Worm (Caenorhabditis elegans) whole organism, L2 larva: Measurements from ENCODE around the gene F52D2.6.
A peak's percentile ranks its signal among the peaks of the same experiment; 100 is the strongest.

Source experiments
- C34F6.9 ChIP-seq: fragments of 150-350 bp; optimal IDR thresholded peaks from 2 replicates; lab custom pipeline; 2014; ENCODE audit warnings: missing biosample characterization, missing genetic modification characterization
- R02D3.7 ChIP-seq: fragments of 150-350 bp; optimal IDR thresholded peaks from 2 replicates; lab custom pipeline; 2014; ENCODE audit warnings: missing biosample characterization, missing genetic modification characterization
- Y55F3AM.14 ChIP-seq: fragments of 200-800 bp; sonication (Bioruptor generic); optimal IDR thresholded peaks from 2 replicates; lab custom pipeline; 2018; ENCODE audit warnings: mild to moderate bottlenecking, missing genetic modification characterization, missing compliant biosample characterization
- alr-1 ChIP-seq: fragments of 150-350 bp; optimal IDR thresholded peaks from 2 replicates; lab custom pipeline; 2014; ENCODE audit warnings: missing biosample characterization, missing genetic modification characterization
- aly-2 ChIP-seq: fragments of 150-350 bp; optimal IDR thresholded peaks from 2 replicates; lab custom pipeline; 2014; ENCODE audit warnings: missing biosample characterization, missing genetic modification characterization
- ama-1 ChIP-seq: fragments of 150-350 bp; optimal IDR thresholded peaks from 2 replicates; lab custom pipeline; 2018; ENCODE audit warnings: inconsistent platforms
- ceh-16 ChIP-seq: fragments of 150-350 bp; optimal IDR thresholded peaks from 2 replicates; lab custom pipeline; 2014; ENCODE audit warnings: missing biosample characterization, missing genetic modification characterization
- ceh-82 ChIP-seq: fragments of 150-350 bp; optimal IDR thresholded peaks from 2 replicates; lab custom pipeline; 2014; ENCODE audit warnings: missing biosample characterization, missing genetic modification characterization
- dmd-4 ChIP-seq: sonication (generic microtip); optimal IDR thresholded peaks from 2 replicates; lab custom pipeline; 2017; ENCODE audit warnings: missing biosample characterization, missing genetic modification characterization
- egl-27 ChIP-seq: sonication (generic microtip); optimal IDR thresholded peaks from 3 replicates; lab custom pipeline; 2017; ENCODE audit warnings: missing biosample characterization, missing genetic modification reagents, missing genetic modification characterization
- elt-1 ChIP-seq: fragments of 150-350 bp; optimal IDR thresholded peaks from 2 replicates; lab custom pipeline; 2014; ENCODE audit warnings: missing biosample characterization, missing genetic modification characterization
- elt-3 ChIP-seq: sonication (generic microtip); optimal IDR thresholded peaks from 2 replicates; lab custom pipeline; 2017; ENCODE audit warnings: missing biosample characterization, missing genetic modification characterization
- fos-1 ChIP-seq: fragments of 150-350 bp; optimal IDR thresholded peaks from 2 replicates; lab custom pipeline; 2014; ENCODE audit warnings: missing biosample characterization, missing genetic modification characterization
- lin-13 ChIP-seq: fragments of 150-350 bp; optimal IDR thresholded peaks from 2 replicates; lab custom pipeline; 2014; ENCODE audit warnings: missing biosample characterization, missing genetic modification reagents, missing genetic modification characterization
- lin-39 ChIP-seq: fragments of 150-350 bp; optimal IDR thresholded peaks from 2 replicates; lab custom pipeline; 2014; ENCODE audit warnings: missing biosample characterization, missing genetic modification reagents, missing genetic modification characterization
- mbf-1 ChIP-seq: sonication (generic microtip); optimal IDR thresholded peaks from 2 replicates; lab custom pipeline; 2017; ENCODE audit warnings: missing biosample characterization, missing genetic modification characterization
- nhr-10 ChIP-seq: sonication (generic microtip); optimal IDR thresholded peaks from 2 replicates; lab custom pipeline; 2017; ENCODE audit warnings: missing biosample characterization, missing genetic modification characterization
- nhr-11 ChIP-seq: fragments of 150-350 bp; optimal IDR thresholded peaks from 2 replicates; lab custom pipeline; 2014; ENCODE audit warnings: missing biosample characterization, missing genetic modification characterization
- nhr-129 ChIP-seq: fragments of 150-350 bp; optimal IDR thresholded peaks from 2 replicates; lab custom pipeline; 2014; ENCODE audit warnings: missing biosample characterization, missing genetic modification characterization
- nhr-23 ChIP-seq: fragments of 150-350 bp; optimal IDR thresholded peaks from 2 replicates; lab custom pipeline; 2014; ENCODE audit warnings: missing biosample characterization, missing genetic modification reagents, missing genetic modification characterization
- nhr-25 ChIP-seq: fragments of 150-350 bp; sonication (generic microtip); optimal IDR thresholded peaks from 3 replicates; lab custom pipeline; 2014; ENCODE audit warnings: missing biosample characterization, missing genetic modification characterization
- nhr-6 ChIP-seq: fragments of 150-350 bp; optimal IDR thresholded peaks from 2 replicates; lab custom pipeline; 2014; ENCODE audit warnings: missing biosample characterization, missing genetic modification characterization
- nhr-77 ChIP-seq: fragments of 150-350 bp; optimal IDR thresholded peaks from 2 replicates; lab custom pipeline; 2014; ENCODE audit warnings: missing biosample characterization, missing genetic modification characterization
- peb-1 ChIP-seq: fragments of 150-350 bp; optimal IDR thresholded peaks from 2 replicates; lab custom pipeline; 2014; ENCODE audit warnings: missing biosample characterization, missing genetic modification characterization
- sem-4 ChIP-seq: fragments of 150-350 bp; optimal IDR thresholded peaks from 2 replicates; lab custom pipeline; 2014; ENCODE audit warnings: missing biosample characterization, missing genetic modification reagents, missing genetic modification characterization
- skn-1 ChIP-seq: sonication (generic microtip); optimal IDR thresholded peaks from 2 replicates; lab custom pipeline; 2017; ENCODE audit warnings: missing biosample characterization, missing genetic modification characterization
- sma-3 ChIP-seq: sonication (generic microtip); optimal IDR thresholded peaks from 2 replicates; lab custom pipeline; 2016; ENCODE audit warnings: missing genetic modification reagents, missing genetic modification characterization, missing compliant biosample characterization
- sma-9 ChIP-seq, 2 experiments: fragments of 150-350 bp in 1 of 2; sonication (generic microtip) in 1 of 2; optimal IDR thresholded peaks; 2 replicates each; lab custom pipeline; 2014 to 2016; ENCODE audit warnings: missing genetic modification characterization in 2 of 2, mild to moderate bottlenecking in 1 of 2, missing biosample characterization in 1 of 2, missing compliant biosample characterization in 1 of 2, missing genetic modification reagents in 1 of 2, moderate library complexity in 1 of 2
- snpc-4 ChIP-seq: fragments of 150-350 bp; optimal IDR thresholded peaks from 2 replicates; lab custom pipeline; 2014; ENCODE audit warnings: missing biosample characterization, missing genetic modification characterization
- unc-55 ChIP-seq: fragments of 150-350 bp; sonication (generic microtip); optimal IDR thresholded peaks from 3 replicates; lab custom pipeline; 2014; ENCODE audit warnings: missing biosample characterization, missing genetic modification reagents, missing genetic modification characterization
- unc-62 ChIP-seq: fragments of 150-350 bp; optimal IDR thresholded peaks from 2 replicates; lab custom pipeline; 2014; ENCODE audit warnings: missing biosample characterization, missing genetic modification reagents, missing genetic modification characterization
- zag-1 ChIP-seq: fragments of 150-350 bp; optimal IDR thresholded peaks from 2 replicates; lab custom pipeline; 2014; ENCODE audit warnings: missing biosample characterization, missing genetic modification characterization
- ztf-4 ChIP-seq: fragments of 150-350 bp; optimal IDR thresholded peaks from 2 replicates; lab custom pipeline; 2014; ENCODE audit warnings: missing biosample characterization, missing genetic modification characterization

F52D2.6 gene

ce11 chrX:1964828-1965227 is 11.0 kb upstream of the F52D2.6 start (continued):
- peak; percentile 51 for TF ChIP-seq nhr-25 (tag; lab: Kevin White, UChicago)
- TF ChIP-seq R02D3.7 (tag; lab: Kevin White, UChicago): no peak
- TF ChIP-seq elt-3 (tag; lab: Kevin White, UChicago): no peak
- no peak for TF ChIP-seq elt-1 (tag; lab: Kevin White, UChicago)
- no peak for TF ChIP-seq unc-62
- TF ChIP-seq alr-1 (tag; lab: Kevin White, UChicago): no peak

ce11 chrX:1969575-1969974 is 6.2 kb upstream of the F52D2.6 start, which contains the start of gene str-79:
TSS of gene str-79 (plus strand) at chrX:1969875.
- no peak for TF ChIP-seq nhr-6 (tag; lab: Kevin White, UChicago)
- TF ChIP-seq ceh-16: no peak
- no peak for TF ChIP-seq ama-1
- no peak for TF ChIP-seq lin-13 (GFP tag; lab: Kevin White, UChicago)
- no peak for TF ChIP-seq unc-55
- no peak for TF ChIP-seq zag-1 (tag; lab: Kevin White, UChicago)
- no peak for TF ChIP-seq elt-1 (tag; lab: Kevin White, UChicago)
- no peak for TF ChIP-seq lin-39 (tag; lab: Kevin White, UChicago)
- TF ChIP-seq, all 48 proteins: peak for 0

ce11 chrX:1971647-1972046 is 4.1 kb upstream of the F52D2.6 start:
- no peak for TF ChIP-seq aly-2 (tag; lab: Kevin White, UChicago)
- no peak for TF ChIP-seq nhr-129 (tag; lab: Kevin White, UChicago)
- no peak for TF ChIP-seq dmd-4 (tag; lab: Kevin White, UChicago)

- no peak for TF ChIP-seq unc-62
- no peak for TF ChIP-seq peb-1 (tag; lab: Kevin White, UChicago)
- no peak for TF ChIP-seq fos-1 (tag; lab: Kevin White, UChicago)
- TF ChIP-seq C34F6.9 (tag; lab: Kevin White, UChicago): no peak
Measured at ce11 chrX:1972766-1973165, 3.0 kb upstream of the F52D2.6 start.

ce11 chrX:1974699-1975098 is 1.1 kb upstream of the F52D2.6 start, which contains the start of gene F52D2.5:
TSS of gene F52D2.5 (minus strand) at chrX:1974799.
- TF ChIP-seq ceh-82 (tag; lab: Kevin White, UChicago) (no peak), R02D3.7 (tag; lab: Kevin White, UChicago) (no peak), mbf-1 (no peak), sma-9 (GFP tag; optimal IDR thresholded peaks at IDR 0.05; lab: Kevin White, UChicago) (no peak), sma-9 (tag; optimal IDR thresholded peaks at IDR 0.05; lab: Kevin White, UChicago) (no peak), fos-1 (tag; lab: Kevin White, UChicago) (no peak), sem-4 (tag; lab: Kevin White, UChicago) (no peak), nhr-129 (tag; lab: Kevin White, UChicago) (no peak)

- TF ChIP-seq lin-13 (GFP tag; lab: Kevin White, UChicago): no peak
- TF ChIP-seq aly-2 (tag; lab: Kevin White, UChicago): no peak
- TF ChIP-seq zag-1 (tag; lab: Kevin White, UChicago): no peak
- no peak for TF ChIP-seq nhr-23 (tag; lab: Kevin White, UChicago)
- TF ChIP-seq R02D3.7 (tag; lab: Kevin White, UChicago): no peak
- TF ChIP-seq elt-1 (tag; lab: Kevin White, UChicago): no peak
- no peak for TF ChIP-seq fos-1 (tag; lab: Kevin White, UChicago)
- TF ChIP-seq nhr-6 (tag; lab: Kevin White, UChicago): no peak
- TF ChIP-seq peb-1 (tag; lab: Kevin White, UChicago): no peak
- no peak for TF ChIP-seq skn-1
- TF ChIP-seq lin-39 (tag; lab: Kevin White, UChicago): no peak
- TF ChIP-seq nhr-10 (tag; lab: Kevin White, UChicago): no peak
- TF ChIP-seq ceh-16: no peak
- TF ChIP-seq dmd-4 (tag; lab: Kevin White, UChicago): no peak
- no peak for TF ChIP-seq sma-9 (GFP tag; optimal IDR thresholded peaks at IDR 0.05; lab: Kevin White, UChicago)
- no peak for TF ChIP-seq sma-9 (tag; optimal IDR thresholded peaks at IDR 0.05; lab: Kevin White, UChicago)
- no peak for TF ChIP-seq ceh-82 (tag; lab: Kevin White, UChicago)
- TF ChIP-seq unc-62: no peak
Measured at ce11 chrX:1977708-1978107, 1.9 kb downstream of the F52D2.6 start, which contains the start of gene F52D2.12. TSS of gene F52D2.12 (plus strand) at chrX:1978014.

ce11 chrX:1981654-1982053 is 5.9 kb downstream of the F52D2.6 start:
- TF ChIP-seq snpc-4 (tag; lab: Kevin White, UChicago) (no peak), R02D3.7 (tag; lab: Kevin White, UChicago) (no peak), Y55F3AM.14 (GFP tag; lab: Kevin White, UChicago) (no peak), sma-3 (no peak), ztf-4 (no peak), nhr-11 (tag; lab: Kevin White, UChicago) (no peak), mbf-1 (no peak), nhr-25 (tag; lab: Kevin White, UChicago) (no peak), lin-39 (tag; lab: Kevin White, UChicago) (no peak), ceh-16 (no peak), nhr-77 (tag; lab: Kevin White, UChicago) (no peak), egl-27 (tag; lab: Kevin White, UChicago) (no peak), skn-1 (no peak)
- TF ChIP-seq, all 48 proteins: peak for 0
